Fruit fly (Drosophila melanogaster): ENCODE data around the gene CG15249.

Gene CG15249

dm6 chrX:9884221-9884620 lies 15.2 kb downstream of the CG15249 start, which contains the start of gene CG9691 (continued):
- peak; percentile 46; the same call in 1 of the 3 replicates for TF ChIP-seq CG8119 (GFP tag; IDR thresholded peaks at IDR 0.05)
- TF ChIP-seq CG32006 (GFP tag; optimal IDR thresholded peaks at IDR 0.05), result peak; percentile 19

dm6 chrX:9882900-9883299 lies 16.5 kb downstream of the CG15249 start:
- TF ChIP-seq CG6854 (GFP tag; optimal IDR thresholded peaks at IDR 0.05), result peak; percentile 32
- no peak for TF ChIP-seq Lpt (GFP tag; optimal IDR thresholded peaks at IDR 0.05)
- no peak for TF ChIP-seq CG34406 (GFP tag; optimal IDR thresholded peaks at IDR 0.05)
- peak; percentile 53 for TF ChIP-seq svp (GFP tag)
- peak; percentile 63 for TF ChIP-seq Blimp-1 (GFP tag; optimal IDR thresholded peaks at IDR 0.05)
- TF ChIP-seq CG11294 (GFP tag; IDR thresholded peaks at IDR 0.05), result no peak

- TF ChIP-seq CG6854 (GFP tag; optimal IDR thresholded peaks at IDR 0.05) (peak; percentile 1), CG3919 (GFP tag; optimal IDR thresholded peaks at IDR 0.05) (peak; percentile 9), Met (GFP tag; optimal IDR thresholded peaks at IDR 0.05) (no peak), achi (GFP tag; optimal IDR thresholded peaks at IDR 0.05) (no peak), CG1621 (tag; optimal IDR thresholded peaks at IDR 0.05) (peak; percentile 24), CG8632 (GFP tag; optimal IDR thresholded peaks at IDR 0.05) (no peak), Lpt (GFP tag; optimal IDR thresholded peaks at IDR 0.05) (peak; percentile 36), CG11902 (GFP tag; optimal IDR thresholded peaks at IDR 0.05) (no peak), CG15336 (GFP tag; IDR thresholded peaks at IDR 0.05) (peak; percentile 15; the same call in 1 of the 2 replicates), eg (GFP tag; IDR thresholded peaks at IDR 0.05) (0 out of 3 replicates have a peak, but pooled peaks have one; percentile 20), Eip78C (GFP tag) (peak; percentile 73), Ets96B (tag; optimal IDR thresholded peaks at IDR 0.05) (no peak)
Measured at dm6 chrX:9881746-9882145, 17.6 kb downstream of the CG15249 start, which contains the start of gene CG9689. TSS of gene CG9689 (plus strand) at chrX:9881953.

- TF ChIP-seq Sox14 (GFP tag; optimal IDR thresholded peaks at IDR 0.05) (no peak), Eip78C (GFP tag) (peak; percentile 5), svp (GFP tag) (peak; percentile 89)
Measured at dm6 chrX:9879570-9879969, 19.8 kb downstream of the CG15249 start, which contains the start of gene CG9686. TSS of gene CG9686 (plus strand) at chrX:9879870.

- TF ChIP-seq Gug (GFP tag; IDR thresholded peaks at IDR 0.05), result no peak
- no peak for TF ChIP-seq fd85E (GFP tag; optimal IDR thresholded peaks at IDR 0.05)
- TF ChIP-seq Eip75B (GFP tag; optimal IDR thresholded peaks at IDR 0.05), result no peak
- no peak for TF ChIP-seq Hr38 (GFP tag; optimal IDR thresholded peaks at IDR 0.05)
- no peak for TF ChIP-seq CG7368 (GFP tag; optimal IDR thresholded peaks at IDR 0.05)
- TF ChIP-seq svp (GFP tag), result peak; percentile 100
- no peak for TF ChIP-seq ss (GFP tag; optimal IDR thresholded peaks at IDR 0.05)
- no peak for TF ChIP-seq CG11762 (GFP tag; optimal IDR thresholded peaks at IDR 0.05; ENCODE audit: insufficient read depth)
- peak; percentile 57 for TF ChIP-seq Eip78C (GFP tag)
- TF ChIP-seq lz (GFP tag; optimal IDR thresholded peaks at IDR 0.05), result no peak
Measured at dm6 chrX:9878125-9878524, 21.3 kb downstream of the CG15249 start, which contains the start of gene CG1468. TSS of gene CG1468 (plus strand) at chrX:9878422.

dm6 chrX:9877240-9877639 lies 22.1 kb downstream of the CG15249 start:
- TF ChIP-seq CG10669 (GFP tag; optimal IDR thresholded peaks at IDR 0.05) (no peak), lz (GFP tag; optimal IDR thresholded peaks at IDR 0.05) (no peak), CG16779 (tag; optimal IDR thresholded peaks at IDR 0.05) (no peak), svp (GFP tag) (peak; percentile 40)

All from whole organism, prepupa.